Fruit fly (Drosophila melanogaster) whole organism, embryonic: ENCODE data around the gene RpLP1.

Source experiments
- Aef1 ChIP-seq: fragments of 200-800 bp; sonication (Bioruptor generic); IDR thresholded peaks from 3 replicates; pipeline ENCODE4 v1.3.6; 2022; ENCODE audit warnings: missing biosample characterization, missing genetic modification characterization
- Antp ChIP-seq: fragments of 200-800 bp; sonication (Bioruptor generic); optimal IDR thresholded peaks from 3 replicates; lab custom pipeline; 2016; ENCODE audit warnings: missing biosample characterization, missing genetic modification characterization
- Bgb ChIP-seq: fragments of 200-800 bp; sonication (Bioruptor generic); IDR thresholded peaks from 2 replicates; pipeline ENCODE4 v1.3.6; 2022; ENCODE audit warnings: missing biosample characterization, missing genetic modification characterization; ENCODE audit not compliant: partially characterized antibody
- CG1024 ChIP-seq: fragments of 200-800 bp; sonication (Bioruptor generic); IDR thresholded peaks from 2 replicates; pipeline ENCODE4 v1.3.6; 2022; ENCODE audit warnings: missing biosample characterization, missing genetic modification characterization
- CG11456 ChIP-seq: fragments of 200-800 bp; sonication (Bioruptor generic); IDR thresholded peaks from 3 replicates; pipeline ENCODE4 v1.3.6; 2022; ENCODE audit warnings: missing biosample characterization, missing genetic modification characterization
- CG12104 ChIP-seq: fragments of 200-800 bp; sonication (Bioruptor generic); optimal IDR thresholded peaks from 3 replicates; lab custom pipeline; 2016; ENCODE audit warnings: missing biosample characterization, missing genetic modification characterization
- CG12744 ChIP-seq: fragments of 200-800 bp; sonication (Bioruptor generic); optimal IDR thresholded peaks from 2 replicates; lab custom pipeline; 2016; ENCODE audit warnings: missing biosample characterization, missing genetic modification characterization
- CG14965 ChIP-seq: fragments of 200-800 bp; sonication (Bioruptor generic); optimal IDR thresholded peaks from 2 replicates; lab custom pipeline; 2016; ENCODE audit warnings: missing biosample characterization, missing genetic modification characterization, borderline replicate concordance
- CG15011 ChIP-seq: fragments of 200-800 bp; sonication (Bioruptor generic); optimal IDR thresholded peaks from 3 replicates; lab custom pipeline; 2018; ENCODE audit warnings: missing biosample characterization, mild to moderate bottlenecking, missing genetic modification characterization
- CG2678 ChIP-seq: fragments of 200-800 bp; sonication (Bioruptor generic); optimal IDR thresholded peaks from 3 replicates; lab custom pipeline; 2019; ENCODE audit warnings: missing biosample characterization, mild to moderate bottlenecking, missing genetic modification characterization, moderate library complexity
- CG30403 ChIP-seq: fragments of 200-800 bp; sonication (Bioruptor generic); optimal IDR thresholded peaks from 3 replicates; lab custom pipeline; 2016; ENCODE audit warnings: missing biosample characterization, missing genetic modification characterization
- CG33557 ChIP-seq: fragments of 200-800 bp; sonication (Bioruptor generic); optimal IDR thresholded peaks from 2 replicates; lab custom pipeline; 2019; ENCODE audit warnings: missing biosample characterization, mild to moderate bottlenecking, missing genetic modification characterization, moderate library complexity
- CG3726 ChIP-seq: fragments of 200-800 bp; sonication (Bioruptor generic); IDR thresholded peaks from 3 replicates; pipeline ENCODE4, ENCODE4 v1.3.6; 2022; ENCODE audit warnings: missing biosample characterization, missing genetic modification characterization
- CG3847 ChIP-seq: fragments of 200-800 bp; sonication (Bioruptor generic); IDR thresholded peaks from 2 replicates; pipeline ENCODE4 v1.3.6; 2022; ENCODE audit warnings: missing biosample characterization, missing genetic modification characterization
- CG7786 ChIP-seq: fragments of 200-800 bp; sonication (Bioruptor generic); optimal IDR thresholded peaks from 2 replicates; lab custom pipeline; 2016; ENCODE audit warnings: missing biosample characterization, missing genetic modification characterization
- CG8388 ChIP-seq: fragments of 200-800 bp; sonication (Bioruptor generic); optimal IDR thresholded peaks from 2 replicates; lab custom pipeline; 2019; ENCODE audit warnings: missing biosample characterization, mild to moderate bottlenecking, missing genetic modification characterization, moderate library complexity
- CG8765 ChIP-seq: fragments of 200-800 bp; sonication (Bioruptor generic); IDR thresholded peaks from 2 replicates; pipeline ENCODE4 v1.3.6; 2022; ENCODE audit warnings: missing biosample characterization, missing genetic modification characterization
- CG8944 ChIP-seq: fragments of 200-800 bp; sonication (Bioruptor generic); optimal IDR thresholded peaks from 3 replicates; lab custom pipeline; 2016; ENCODE audit warnings: missing biosample characterization, missing genetic modification characterization
- CTCF ChIP-seq: fragments of 200-800 bp; sonication (Bioruptor generic); optimal IDR thresholded peaks from 2 replicates; lab custom pipeline; 2017; ENCODE audit warnings: missing biosample characterization, mild to moderate bottlenecking, missing genetic modification characterization, moderate library complexity
- CkIIα-i1 ChIP-seq: fragments of 200-800 bp; sonication (Bioruptor generic); IDR thresholded peaks from 2 replicates; pipeline ENCODE4 v1.3.6; 2022; ENCODE audit warnings: missing biosample characterization, missing genetic modification characterization
- Deaf1 ChIP-seq: fragments of 200-800 bp; optimal IDR thresholded peaks from 3 replicates; lab custom pipeline; 2019; ENCODE audit warnings: missing biosample characterization, mild to moderate bottlenecking, missing genetic modification characterization, moderate library complexity
- Ets97D ChIP-seq: fragments of 200-800 bp; sonication (Bioruptor generic); optimal IDR thresholded peaks from 3 replicates; lab custom pipeline; 2016; ENCODE audit warnings: missing biosample characterization, missing genetic modification characterization
- H15 ChIP-seq: fragments of 200-800 bp; sonication (Bioruptor generic); IDR thresholded peaks from 3 replicates; pipeline ENCODE4 v1.3.6; 2022; ENCODE audit warnings: missing biosample characterization, missing genetic modification characterization
- Hr78 ChIP-seq, 2 experiments: fragments of 200-800 bp in 1 of 2; fragments of >200 bp in 1 of 2; sonication (Bioruptor generic) in 1 of 2; optimal IDR thresholded peaks; 2 replicates each; lab custom pipeline; 2017 to 2019; ENCODE audit warnings: missing biosample characterization in 2 of 2, missing genetic modification characterization in 2 of 2, mild to moderate bottlenecking in 1 of 2, moderate library complexity in 1 of 2
- Med ChIP-seq: fragments of 200-800 bp; sonication (Bioruptor generic); peaks from one replicate; lab custom pipeline; 2016; ENCODE audit warnings: missing biosample characterization, missing genetic modification characterization, mild to moderate bottlenecking, inconsistent platforms, moderate library complexity
- NC2β ChIP-seq: fragments of 200-800 bp; sonication (Bioruptor generic); optimal IDR thresholded peaks from 2 replicates; lab custom pipeline; 2016; ENCODE audit warnings: missing biosample characterization, missing genetic modification characterization
- Optix ChIP-seq: fragments of 200-800 bp; sonication (Bioruptor generic); IDR thresholded peaks from 3 replicates; pipeline ENCODE4 v1.3.6; 2022; ENCODE audit warnings: missing biosample characterization, missing genetic modification characterization
- TFAM ChIP-seq: fragments of 200-800 bp; sonication (Bioruptor generic); optimal IDR thresholded peaks from 2 replicates; lab custom pipeline; 2017; ENCODE audit warnings: missing biosample characterization, missing genetic modification characterization, inconsistent platforms
- cas ChIP-seq: fragments of 200-800 bp; sonication (Bioruptor generic); IDR thresholded peaks from 2 replicates; pipeline ENCODE4 v1.3.6; 2022; ENCODE audit warnings: missing biosample characterization, missing genetic modification characterization
- chinmo ChIP-seq: fragments of 200-800 bp; sonication (Bioruptor generic); IDR thresholded peaks from 4 replicates; pipeline ENCODE4 v1.3.6; 2022; ENCODE audit warnings: missing biosample characterization, missing genetic modification characterization; ENCODE audit not compliant: partially characterized antibody
- da ChIP-seq: fragments of 200-800 bp; sonication (Bioruptor generic); optimal IDR thresholded peaks from 2 replicates; lab custom pipeline; 2016; ENCODE audit warnings: missing biosample characterization, missing genetic modification characterization
- dati ChIP-seq: fragments of 200-800 bp; sonication (Bioruptor generic); IDR thresholded peaks from 2 replicates; pipeline ENCODE4 v1.3.6; 2022; ENCODE audit warnings: missing biosample characterization, missing genetic modification characterization
- exex ChIP-seq: fragments of 200-800 bp; sonication (Bioruptor generic); optimal IDR thresholded peaks from 4 replicates; lab custom pipeline; 2018; ENCODE audit warnings: missing biosample characterization, mild to moderate bottlenecking, missing genetic modification characterization, moderate library complexity
- eyg ChIP-seq: fragments of 200-800 bp; sonication (Bioruptor generic); optimal IDR thresholded peaks from 3 replicates; lab custom pipeline; 2016; ENCODE audit warnings: missing biosample characterization, missing genetic modification characterization
- hkb ChIP-seq, 2 experiments: fragments of 200-800 bp in 1 of 2; fragments of >200 bp in 1 of 2; sonication (Bioruptor generic) in 1 of 2; IDR thresholded peaks in 1 of 2; optimal IDR thresholded peaks in 1 of 2; 2 replicates each; pipeline versions ENCODE4 v1.3.6 to Lab custom; 2017 to 2022; ENCODE audit warnings: missing biosample characterization in 1 of 2, missing genetic modification characterization in 1 of 2
- ind ChIP-seq: fragments of 200-800 bp; sonication (Bioruptor generic); optimal IDR thresholded peaks from 3 replicates; lab custom pipeline; 2016; ENCODE audit warnings: missing biosample characterization, missing genetic modification characterization
- inv ChIP-seq: fragments of 200-800 bp; sonication (Bioruptor generic); IDR thresholded peaks from 2 replicates; pipeline ENCODE4 v1.3.6; 2022; ENCODE audit warnings: missing biosample characterization, missing genetic modification characterization; ENCODE audit not compliant: partially characterized antibody
- lbe ChIP-seq: fragments of 200-800 bp; sonication (Bioruptor generic); optimal IDR thresholded peaks from 2 replicates; lab custom pipeline; 2016; ENCODE audit warnings: missing biosample characterization, mild to moderate bottlenecking, missing genetic modification characterization
- onecut ChIP-seq: fragments of 200-800 bp; sonication (Bioruptor generic); IDR thresholded peaks from 2 replicates; pipeline ENCODE4 v1.3.6; 2022; ENCODE audit warnings: missing biosample characterization, missing genetic modification characterization
- pho ChIP-seq: fragments of 200-800 bp; sonication (Bioruptor generic); optimal IDR thresholded peaks from 2 replicates; lab custom pipeline; 2016; ENCODE audit warnings: missing biosample characterization, missing genetic modification characterization
- prd ChIP-seq, 3 experiments: fragments of >200 bp in 2 of 3; fragments of 200-800 bp in 1 of 3; sonication (Bioruptor generic) in 1 of 3; optimal IDR thresholded peaks in 2 of 3; IDR thresholded peaks in 1 of 3; 2 replicates in 2 of 3; 3 replicates in 1 of 3; pipeline versions ENCODE4 v1.3.6 to Lab custom; 2017 to 2022; ENCODE audit warnings: missing biosample characterization in 1 of 3, missing genetic modification characterization in 1 of 3
- pum ChIP-seq: fragments of 200-800 bp; sonication (Bioruptor generic); optimal IDR thresholded peaks from 2 replicates; lab custom pipeline; 2016; ENCODE audit warnings: missing biosample characterization, missing genetic modification characterization
- sd ChIP-seq: fragments of 200-800 bp; sonication (Bioruptor generic); optimal IDR thresholded peaks from 3 replicates; lab custom pipeline; 2018; ENCODE audit warnings: missing biosample characterization, mild to moderate bottlenecking, missing genetic modification characterization, moderate library complexity
- ttk ChIP-seq: fragments of 200-800 bp; sonication (Bioruptor generic); IDR thresholded peaks from 2 replicates; pipeline ENCODE4 v2.1.2; 2022; ENCODE audit warnings: missing biosample characterization, missing genetic modification characterization
- wek ChIP-seq: fragments of 200-800 bp; sonication (Bioruptor generic); optimal IDR thresholded peaks from 3 replicates; lab custom pipeline; 2018; ENCODE audit warnings: missing biosample characterization, mild to moderate bottlenecking, missing genetic modification characterization, moderate library complexity

The RpLP1 gene

DNA sequence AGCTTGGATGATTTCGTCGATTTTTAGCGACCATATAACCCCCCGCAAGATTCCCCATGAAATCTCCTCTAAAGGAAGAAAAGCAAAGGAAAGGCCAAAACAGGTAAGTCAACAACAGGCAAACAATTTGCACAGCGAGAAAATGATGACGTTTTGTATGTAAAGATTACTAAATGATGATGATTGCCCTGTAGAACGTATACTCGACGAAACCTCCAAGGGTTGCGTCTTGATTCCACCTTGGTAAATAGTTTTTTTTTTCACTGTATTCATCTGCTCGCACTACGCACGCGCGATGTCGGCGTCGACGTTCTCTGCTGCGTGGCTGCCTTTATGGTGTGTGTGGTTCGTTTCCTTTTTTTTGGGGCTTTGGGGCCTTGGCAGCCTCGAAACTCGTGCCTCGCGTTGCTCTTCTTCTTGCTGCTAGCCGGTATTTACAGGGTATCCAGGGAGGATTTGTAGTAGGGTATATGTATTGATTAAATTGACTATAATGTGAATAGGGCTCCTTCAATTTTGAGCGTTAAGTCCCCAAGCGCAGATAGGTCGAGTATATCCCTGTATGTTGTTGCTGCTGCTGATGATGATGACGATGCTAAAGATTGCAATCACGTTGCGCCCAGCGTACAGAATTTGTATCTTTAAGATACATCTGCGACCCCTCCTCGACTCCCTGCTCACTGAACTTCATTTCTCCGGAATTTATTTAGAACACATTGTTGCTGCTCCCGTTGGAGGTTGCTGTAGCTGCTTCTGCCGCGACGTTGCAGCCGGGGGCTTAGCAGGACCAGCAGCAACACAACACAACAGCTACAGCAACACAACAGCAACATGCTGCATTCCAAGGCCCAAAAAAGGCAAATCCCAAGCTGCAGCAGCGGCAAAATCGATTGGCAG is 7.8 kb downstream of the RpLP1 start (continued):
- no peak for TF ChIP-seq CG33557 (GFP tag; lab: Kevin White, UChicago)
- no peak for TF ChIP-seq inv (GFP tag; lab: Robert Waterston, UW)
- TF ChIP-seq CG14965 (GFP tag; lab: Kevin White, UChicago): no peak
- no peak for TF ChIP-seq hkb (optimal IDR thresholded peaks at IDR 0.05; lab: Kevin White, UChicago)
- no peak for TF ChIP-seq hkb (GFP tag; IDR thresholded peaks at IDR 0.05; lab: Robert Waterston, UW)
- TF ChIP-seq Bgb: no peak
- TF ChIP-seq dati (GFP tag; lab: Robert Waterston, UW): no peak
- peak; percentile 86 for TF ChIP-seq lbe (GFP tag; lab: Kevin White, UChicago)
- no peak for TF ChIP-seq Ets97D (GFP tag; lab: Kevin White, UChicago)
- no peak for TF ChIP-seq CG15011
- no peak for TF ChIP-seq cas (GFP tag; lab: Robert Waterston, UW)
- TF ChIP-seq Antp: no peak
- TF ChIP-seq prd (optimal IDR thresholded peaks at IDR 0.05; lab: Kevin White, UChicago): no peak
- TF ChIP-seq prd (GFP tag; IDR thresholded peaks at IDR 0.05; lab: Robert Waterston, UW): peak; percentile 62
- TF ChIP-seq sd: no peak
- no peak for TF ChIP-seq Optix
- TF ChIP-seq pho (GFP tag; lab: Kevin White, UChicago): no peak
- no peak for TF ChIP-seq H15 (GFP tag; lab: Robert Waterston, UW)
- TF ChIP-seq eyg (GFP tag; lab: Kevin White, UChicago): no peak
- TF ChIP-seq Aef1 (GFP tag; lab: Robert Waterston, UW): no peak
- TF ChIP-seq CG3847: no peak
- no peak for TF ChIP-seq CG8765 (GFP tag; lab: Robert Waterston, UW)
- no peak for TF ChIP-seq TFAM (GFP tag; lab: Kevin White, UChicago)
- TF ChIP-seq da (GFP tag; lab: Kevin White, UChicago): no peak
- no peak for TF ChIP-seq CG2678 (tag; lab: Kevin White, UChicago)
- TF ChIP-seq pum (GFP tag; lab: Kevin White, UChicago): no peak

DNA sequence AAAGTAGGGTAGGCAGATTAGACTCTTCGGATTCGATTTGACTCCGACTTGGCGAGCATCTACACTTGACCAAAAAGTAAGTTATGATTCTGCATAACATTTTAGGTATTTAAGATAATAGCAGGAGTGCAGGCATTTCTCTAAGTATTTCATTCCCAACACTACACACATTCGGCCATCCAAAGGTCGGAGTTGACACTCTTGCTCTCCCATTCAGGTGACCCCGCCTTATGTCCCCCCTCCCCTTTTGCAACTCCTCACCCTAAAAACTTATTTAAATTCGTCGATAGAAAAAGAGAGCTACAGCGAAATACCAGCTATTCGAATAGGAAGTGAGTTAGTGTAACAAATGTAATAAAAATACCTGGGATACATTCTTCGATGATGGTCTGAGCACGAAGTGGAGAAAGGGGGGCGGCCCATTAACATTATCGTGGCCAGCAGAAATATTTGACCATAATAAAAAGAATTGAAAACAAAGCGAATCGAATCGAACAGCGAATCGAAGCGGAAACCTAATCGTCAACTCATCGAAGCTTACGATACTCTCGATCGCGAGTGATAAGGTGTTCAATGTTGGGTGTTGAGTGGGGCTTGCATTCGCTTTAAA is 8.7 kb downstream of the RpLP1 start:
- TF ChIP-seq CTCF (GFP tag; lab: Kevin White, UChicago) (no peak), Hr78 (GFP tag; optimal IDR thresholded peaks at IDR 0.05; lab: Kevin White, UChicago) (peak in 1 of 2 experiments; percentile 81), sd (peak; percentile 90), ttk (GFP tag; lab: Robert Waterston, UW) (0 out of 2 replicates have a peak, but pooled peaks have one; percentile 23), Deaf1 (tag; lab: Kevin White, UChicago) (no peak), CG8388 (no peak), chinmo (GFP tag; lab: Robert Waterston, UW) (0 out of 4 replicates have a peak, but pooled peaks have one; percentile 18), CkIIα-i1 (GFP tag; lab: Robert Waterston, UW) (no peak)

DNA sequence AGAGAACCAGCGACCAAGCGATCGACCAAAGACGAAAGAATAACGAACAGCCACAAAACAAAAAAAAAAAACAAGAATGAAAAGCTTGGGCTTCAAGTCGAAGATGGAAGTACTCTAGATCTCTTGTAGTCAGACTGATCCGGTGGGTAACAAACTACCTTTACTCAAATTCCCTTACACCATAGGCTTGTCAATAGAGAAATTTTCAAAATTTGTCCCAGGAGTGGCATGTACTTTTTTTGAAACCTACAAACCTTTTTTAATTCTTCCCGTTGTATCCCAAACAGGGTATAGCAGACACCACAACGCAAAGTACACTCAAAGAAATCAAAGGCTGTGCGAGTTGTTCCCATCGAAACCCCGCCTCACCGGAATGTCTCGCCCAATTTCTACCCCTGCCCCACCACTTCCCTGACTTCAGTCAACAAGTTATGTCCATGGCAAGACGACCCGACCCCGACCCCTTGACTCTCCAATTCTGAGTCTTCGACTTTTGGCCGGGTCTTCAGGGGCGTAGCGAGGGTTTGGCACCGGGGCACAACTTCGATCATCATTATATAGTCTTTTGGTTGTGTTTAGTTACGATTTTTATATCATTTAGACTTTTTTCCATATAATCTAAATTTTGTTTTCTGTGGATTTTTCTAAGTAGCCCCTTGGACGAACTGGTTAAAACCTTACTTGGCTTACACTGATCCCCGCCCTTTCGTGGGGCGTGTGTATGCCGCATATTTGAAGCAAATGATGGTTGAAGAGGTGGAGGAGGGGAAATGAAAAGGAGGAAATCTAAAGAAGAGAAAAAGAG is 10.1 kb downstream of the RpLP1 start:
- TF ChIP-seq CG12104 (GFP tag; lab: Kevin White, UChicago): no peak
- TF ChIP-seq Med (GFP tag; lab: Kevin White, UChicago): peak; percentile 91
- TF ChIP-seq CG12744: no peak
- TF ChIP-seq sd: peak; percentile 58
- TF ChIP-seq CG8944: peak; percentile 60
- TF ChIP-seq onecut (GFP tag; lab: Robert Waterston, UW): 0 out of 2 replicates have a peak, but pooled peaks have one; percentile 6
- peak; percentile 52 for TF ChIP-seq NC2β (GFP tag; lab: Kevin White, UChicago)
- no peak for TF ChIP-seq exex (tag; lab: Kevin White, UChicago)
- TF ChIP-seq CG7786 (GFP tag; lab: Kevin White, UChicago): peak; percentile 63
- peak; percentile 59 for TF ChIP-seq ind (GFP tag; lab: Kevin White, UChicago)
- no peak for TF ChIP-seq wek (GFP tag; lab: Kevin White, UChicago)
- no peak for TF ChIP-seq CG3726
- TF ChIP-seq CG11456 (GFP tag; lab: Robert Waterston, UW): no peak; the same call in 2 of the 3 replicates
- TF ChIP-seq CG1024 (GFP tag; lab: Robert Waterston, UW): no peak
- TF ChIP-seq CG30403 (GFP tag; lab: Kevin White, UChicago): peak; percentile 71
